Worm (Caenorhabditis elegans): Measurements from ENCODE around the gene adt-3.

Gene adt-3

ce11 chrX:3911280-3911679, 20.2 kb upstream of the adt-3 start, which contains the start of gene T22B2.5:
Gene T22B2.5 (minus strand): TSS chrX:3911380.
- no peak for TF ChIP-seq unc-130 (GFP tag; optimal IDR thresholded peaks at IDR 0.05)
- no peak for TF ChIP-seq B0336.3 (GFP tag; IDR thresholded peaks at IDR 0.05)
- no peak for TF ChIP-seq hlh-26 (GFP tag; conservative IDR thresholded peaks at IDR 0.05)
- no peak for TF ChIP-seq snpc-1.3 (tag; optimal IDR thresholded peaks at IDR 0.05; ENCODE audit: insufficient read depth)
- no peak for TF ChIP-seq efl-1 (GFP tag; optimal IDR thresholded peaks at IDR 0.05)
- no peak for TF ChIP-seq snpc-4 (GFP tag; optimal IDR thresholded peaks at IDR 0.05)
- no peak for TF ChIP-seq snpc-4 (tag; optimal IDR thresholded peaks at IDR 0.05)
- no peak for TF ChIP-seq athp-1 (tag; optimal IDR thresholded peaks at IDR 0.05)
- no peak for TF ChIP-seq madf-6 (GFP tag; IDR thresholded peaks at IDR 0.05)
- TF ChIP-seq ztf-25 (GFP tag; IDR thresholded peaks at IDR 0.05) = no peak

ce11 chrX:3914273-3914672, 17.2 kb upstream of the adt-3 start:
- TF ChIP-seq efl-1 (GFP tag; optimal IDR thresholded peaks at IDR 0.05) = no peak
- no peak for TF ChIP-seq unc-130 (GFP tag; optimal IDR thresholded peaks at IDR 0.05)
- TF ChIP-seq rcor-1 (GFP tag; IDR thresholded peaks at IDR 0.05) = no peak
- no peak for TF ChIP-seq F10E7.11 (tag; optimal IDR thresholded peaks at IDR 0.05)
- TF ChIP-seq F52B5.7 (tag; optimal IDR thresholded peaks at IDR 0.05) = peak; percentile 14
- TF ChIP-seq rpc-1 (optimal IDR thresholded peaks at IDR 0.05) = peak; percentile 50
- TF ChIP-seq rpc-1 (tag; optimal IDR thresholded peaks at IDR 0.05) = peak; percentile 78
- TF ChIP-seq ztf-26 (tag; optimal IDR thresholded peaks at IDR 0.05) = no peak
- TF ChIP-seq tlf-1 (GFP tag; optimal IDR thresholded peaks at IDR 0.05) = no peak
- no peak for TF ChIP-seq madf-10 (tag; optimal IDR thresholded peaks at IDR 0.05)
- no peak for TF ChIP-seq ceh-40 (GFP tag; IDR thresholded peaks at IDR 0.05)
- peak; percentile 16 for TF ChIP-seq die-1 (tag; optimal IDR thresholded peaks at IDR 0.05)
- no peak for TF ChIP-seq pbrm-1 (GFP tag; IDR thresholded peaks at IDR 0.05)
- no peak for TF ChIP-seq nfya-2 (GFP tag; IDR thresholded peaks at IDR 0.05)
- peak; percentile 51 for TF ChIP-seq B0261.1 (tag; optimal IDR thresholded peaks at IDR 0.05)
- TF ChIP-seq Y79H2A.3 (GFP tag; conservative IDR thresholded peaks at IDR 0.05) = no peak
- 0 out of 2 replicates have a peak, but pooled peaks have one; percentile 28 for TF ChIP-seq madf-6 (GFP tag; IDR thresholded peaks at IDR 0.05)
- TF ChIP-seq Y67H2A.10 (GFP tag; conservative IDR thresholded peaks at IDR 0.05) = no peak
- TF ChIP-seq snpc-4 (GFP tag; optimal IDR thresholded peaks at IDR 0.05) = no peak
- no peak for TF ChIP-seq snpc-4 (tag; optimal IDR thresholded peaks at IDR 0.05)
- TF ChIP-seq ceh-27 (GFP tag; optimal IDR thresholded peaks at IDR 0.05) = peak; percentile 26
- no peak for TF ChIP-seq F57A8.1 (GFP tag; optimal IDR thresholded peaks at IDR 0.05)
- peak; percentile 40 for TF ChIP-seq him-1 (tag; optimal IDR thresholded peaks at IDR 0.05)
- peak; percentile 74 for TF ChIP-seq tbp1 (GFP tag; optimal IDR thresholded peaks at IDR 0.05)
- no peak for TF ChIP-seq ekl-4 (GFP tag; IDR thresholded peaks at IDR 0.05)
- no peak for TF ChIP-seq B0035.1 (tag; optimal IDR thresholded peaks at IDR 0.05)
- TF ChIP-seq T26A5.8 (tag; optimal IDR thresholded peaks at IDR 0.05) = no peak
- no peak for TF ChIP-seq lag-1 (GFP tag; IDR thresholded peaks at IDR 0.05)
- TF ChIP-seq akir-1 (GFP tag; optimal IDR thresholded peaks at IDR 0.05) = no peak
- 0 out of 2 replicates have a peak, but pooled peaks have one; percentile 29 for TF ChIP-seq D2030.7 (GFP tag; IDR thresholded peaks at IDR 0.05)
- no peak for TF ChIP-seq sea-2 (GFP tag; IDR thresholded peaks at IDR 0.05)

ce11 chrX:3915748-3916147, 15.7 kb upstream of the adt-3 start, which contains the start of gene idpp-9:
Gene idpp-9 (minus strand): TSS chrX:3915848.
- TF ChIP-seq ceh-91 (GFP tag; IDR thresholded peaks at IDR 0.05) = no peak
- no peak for TF ChIP-seq atf-7 (tag; optimal IDR thresholded peaks at IDR 0.05)
- no peak for TF ChIP-seq F23B12.7 (tag; optimal IDR thresholded peaks at IDR 0.05; ENCODE audit: insufficient read depth)
- no peak for TF ChIP-seq hrde-1 (tag; optimal IDR thresholded peaks at IDR 0.05; ENCODE audit: borderline replicate concordance)
- TF ChIP-seq madf-8 (GFP tag; conservative IDR thresholded peaks at IDR 0.05) = no peak
- TF ChIP-seq bed-2 (GFP tag; IDR thresholded peaks at IDR 0.05) = no peak

Measured in whole organism, young adult.